Fruit fly (Drosophila melanogaster): ENCODE data around the gene CG5013.

DNA sequence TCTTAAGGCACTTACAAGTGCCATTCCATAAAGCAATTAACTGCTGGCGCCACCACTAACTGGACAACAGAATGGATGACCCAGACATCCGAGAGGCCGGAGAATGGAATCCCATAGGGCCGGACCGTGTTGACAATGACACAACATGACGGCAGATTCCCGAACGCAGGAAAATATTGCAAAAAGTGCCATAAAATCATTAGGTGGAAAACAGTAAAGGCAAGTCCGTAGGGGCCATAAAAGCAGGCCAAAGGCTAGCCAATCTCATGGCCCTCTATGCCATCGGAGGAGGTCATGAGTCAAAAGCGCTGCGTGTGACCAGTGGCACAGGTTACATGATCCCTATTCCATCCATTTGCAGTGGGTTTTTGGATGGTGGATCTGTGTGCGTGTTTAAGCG, 20.8 kb upstream of the CG5013 start:
- TF ChIP-seq Hr4 (GFP tag; optimal IDR thresholded peaks at IDR 0.05), result no peak
- TF ChIP-seq fd59A (GFP tag; optimal IDR thresholded peaks at IDR 0.05), result no peak
- TF ChIP-seq CG6808 (GFP tag; optimal IDR thresholded peaks at IDR 0.05), result no peak
- no peak for TF ChIP-seq Hr39 (GFP tag; optimal IDR thresholded peaks at IDR 0.05)
- no peak for TF ChIP-seq dsx (GFP tag; optimal IDR thresholded peaks at IDR 0.05; ENCODE audit: poor library complexity, severe bottlenecking)
- TF ChIP-seq Sox14 (GFP tag; optimal IDR thresholded peaks at IDR 0.05), result no peak
